Worm (Caenorhabditis elegans): ENCODE measurements around the gene rbm-42.

DNA sequence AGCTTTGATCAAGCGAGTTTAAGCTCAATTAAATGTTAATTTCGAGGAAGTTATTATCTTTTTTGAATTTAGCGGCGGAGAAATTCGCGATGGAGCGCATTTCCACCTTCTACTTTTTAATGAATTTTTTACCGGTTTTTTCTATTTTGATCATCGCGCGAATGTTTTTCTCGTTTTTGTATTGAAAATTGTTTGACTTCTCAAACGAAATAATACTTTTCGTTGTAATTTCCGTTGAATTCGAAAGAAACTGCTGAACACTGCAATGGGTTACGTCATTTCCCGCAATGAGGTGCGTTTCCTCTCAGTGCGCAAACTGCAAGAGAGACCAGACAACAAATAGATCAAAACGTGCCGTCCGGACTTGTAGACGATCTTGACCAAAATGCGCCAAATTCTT lies 28.2 kb upstream of the rbm-42 start:
- TF ChIP-seq klf-2 (GFP tag; conservative IDR thresholded peaks at IDR 0.05): no peak
- no peak for TF ChIP-seq ref-1 (GFP tag; conservative IDR thresholded peaks at IDR 0.05)
- no peak for TF ChIP-seq ztf-23 (GFP tag; IDR thresholded peaks at IDR 0.05)
- TF ChIP-seq flt-1 (GFP tag; IDR thresholded peaks at IDR 0.05): no peak
- no peak for TF ChIP-seq tab-1 (GFP tag; IDR thresholded peaks at IDR 0.05)
- TF ChIP-seq cog-1 (tag; optimal IDR thresholded peaks at IDR 0.05): no peak
- no peak for TF ChIP-seq med-1 (GFP tag; optimal IDR thresholded peaks at IDR 0.05; ENCODE audit: insufficient read depth)
